Worm (Caenorhabditis elegans): Measurements from ENCODE around the gene C44B7.7.
A peak's percentile ranks its signal among the peaks of the same experiment; 100 is the strongest.

The C44B7.7 gene

DNA sequence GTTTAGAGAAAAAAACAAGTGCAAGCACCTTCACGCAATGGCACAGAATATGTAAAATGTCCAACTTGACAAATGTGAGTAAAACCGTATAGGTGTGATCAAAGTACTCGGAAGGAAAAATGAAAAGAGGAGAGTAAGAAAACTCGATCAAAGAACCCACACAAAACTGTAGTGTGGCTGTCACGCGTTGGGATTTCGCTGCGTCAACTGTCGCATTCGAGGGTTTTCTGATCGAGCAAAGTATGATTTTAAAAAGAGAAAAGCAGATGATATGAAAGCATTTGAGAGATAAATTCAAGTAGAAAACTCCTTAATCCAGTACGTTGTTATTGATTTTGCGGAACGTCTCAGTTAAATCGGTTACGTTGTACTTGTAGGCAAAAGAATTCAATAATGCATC is 11.9 kb upstream of the C44B7.7 start:
- peak; percentile 26 for TF ChIP-seq unc-55 (GFP tag; optimal IDR thresholded peaks at IDR 0.05)
- TF ChIP-seq ama-1 (optimal IDR thresholded peaks at IDR 0.05) = no peak
- TF ChIP-seq ets-4 (tag; optimal IDR thresholded peaks at IDR 0.05) = no peak
- TF ChIP-seq K02D7.2 (tag; optimal IDR thresholded peaks at IDR 0.05) = no peak
- no peak for TF ChIP-seq eyg-1 (tag; optimal IDR thresholded peaks at IDR 0.05)
- TF ChIP-seq pat-9 (tag; optimal IDR thresholded peaks at IDR 0.05) = no peak
- TF ChIP-seq tbx-2 (tag; optimal IDR thresholded peaks at IDR 0.05) = no peak
- no peak for TF ChIP-seq mec-3 (tag; optimal IDR thresholded peaks at IDR 0.05; ENCODE audit: borderline replicate concordance)

ce11 chrII:6891176-6891575 is 11.2 kb upstream of the C44B7.7 start:
- TF ChIP-seq unc-42 (tag; optimal IDR thresholded peaks at IDR 0.05) (peak; percentile 12), pqm-1 (tag; optimal IDR thresholded peaks at IDR 0.05) (peak; percentile 19), ceh-18 (tag; optimal IDR thresholded peaks at IDR 0.05) (peak; percentile 47), ceh-6 (GFP tag; optimal IDR thresholded peaks at IDR 0.05) (no peak)

DNA sequence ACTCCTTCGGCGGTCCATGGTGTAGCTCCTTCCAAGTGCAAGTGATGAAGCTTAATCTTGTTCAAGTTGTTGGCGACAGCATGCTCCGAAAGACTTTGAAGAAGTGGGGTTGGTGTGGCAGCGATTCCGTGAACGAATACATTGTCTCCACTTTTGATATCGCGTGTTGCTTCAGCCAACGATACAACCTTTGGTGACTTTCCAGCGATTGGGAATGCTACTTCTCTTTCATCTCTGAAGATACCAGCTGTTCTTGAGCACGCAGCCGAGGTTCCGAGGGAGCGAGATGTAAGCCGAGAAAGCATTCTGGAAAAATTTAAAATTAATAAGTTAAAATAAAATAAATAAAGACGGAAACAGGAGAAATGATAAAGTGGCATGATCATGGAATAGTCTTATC is 10.1 kb upstream of the C44B7.7 start, which contains the start of gene acer-1:
Gene acer-1 (minus strand): TSS at position 306 of the 400 bp plus-strand sequence.
- TF ChIP-seq ceh-19 (GFP tag; optimal IDR thresholded peaks at IDR 0.05) (no peak), madf-2 (tag; optimal IDR thresholded peaks at IDR 0.05) (no peak), lim-6 (tag; optimal IDR thresholded peaks at IDR 0.05) (no peak), Y22D7AL.16 (tag; optimal IDR thresholded peaks at IDR 0.05) (no peak), gmeb-2 (tag; optimal IDR thresholded peaks at IDR 0.05) (no peak), eyg-1 (tag; optimal IDR thresholded peaks at IDR 0.05) (no peak), ceh-34 (tag; optimal IDR thresholded peaks at IDR 0.05) (no peak), ceh-22 (tag; optimal IDR thresholded peaks at IDR 0.05) (no peak), C38D4.7 (GFP tag; optimal IDR thresholded peaks at IDR 0.05) (no peak), ceh-30 (tag; optimal IDR thresholded peaks at IDR 0.05) (no peak), sdc-2 (tag; optimal IDR thresholded peaks at IDR 0.05) (no peak), ceh-48 (tag; optimal IDR thresholded peaks at IDR 0.05) (no peak), hlh-30 (tag; optimal IDR thresholded peaks at IDR 0.05; ENCODE audit: insufficient read depth) (no peak), unc-55 (GFP tag; optimal IDR thresholded peaks at IDR 0.05) (no peak), nhr-11 (tag; optimal IDR thresholded peaks at IDR 0.05) (no peak), pha-2 (tag; optimal IDR thresholded peaks at IDR 0.05) (no peak), nhr-232 (tag; optimal IDR thresholded peaks at IDR 0.05) (no peak), che-1 (tag; optimal IDR thresholded peaks at IDR 0.05) (no peak), F13H6.1 (tag; optimal IDR thresholded peaks at IDR 0.05) (no peak), ama-1 (optimal IDR thresholded peaks at IDR 0.05) (no peak)

- TF ChIP-seq F13H6.1 (tag; optimal IDR thresholded peaks at IDR 0.05) = no peak
- no peak for TF ChIP-seq hlh-13 (GFP tag; optimal IDR thresholded peaks at IDR 0.05)
- TF ChIP-seq tbx-2 (tag; optimal IDR thresholded peaks at IDR 0.05) = no peak
- no peak for TF ChIP-seq dve-1 (tag; optimal IDR thresholded peaks at IDR 0.05)
- TF ChIP-seq fkh-6 (tag; optimal IDR thresholded peaks at IDR 0.05) = no peak
- no peak for TF ChIP-seq hlh-15 (tag; optimal IDR thresholded peaks at IDR 0.05)
- no peak for TF ChIP-seq elt-2 (tag; optimal IDR thresholded peaks at IDR 0.05)
- no peak for TF ChIP-seq madf-2 (tag; optimal IDR thresholded peaks at IDR 0.05)
- TF ChIP-seq T23F11.4 (GFP tag; optimal IDR thresholded peaks at IDR 0.05) = no peak
- TF ChIP-seq ceh-31 (tag; optimal IDR thresholded peaks at IDR 0.05) = no peak
- TF ChIP-seq rnt-1 (tag; optimal IDR thresholded peaks at IDR 0.05) = no peak
These were observed 9.6 kb upstream of the C44B7.7 start for ce11 chrII:6889580-6889922.
